Worm (Caenorhabditis elegans): ENCODE results near the gene F59A7.5.

F59A7.5 gene

DNA sequence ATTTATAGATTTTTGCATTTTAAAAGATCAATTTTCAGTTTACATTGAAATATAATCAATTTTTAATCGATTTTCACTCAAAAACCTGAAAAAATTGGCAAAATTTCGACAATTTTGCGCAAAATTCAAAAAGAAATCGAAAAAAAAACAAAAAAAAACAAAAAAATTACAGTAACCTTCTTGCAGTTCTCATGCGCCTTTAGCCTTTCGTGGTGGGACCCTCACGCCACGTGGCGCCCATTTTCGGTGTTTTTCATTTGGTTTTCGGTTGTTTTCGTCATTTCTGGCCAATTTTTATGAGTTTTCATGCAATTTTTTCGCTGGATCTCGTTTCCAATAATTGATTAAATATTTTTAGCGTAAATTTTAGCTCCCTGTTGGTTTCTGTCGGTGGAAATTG lies 44.9 kb downstream of the F59A7.5 start:
- no peak for TF ChIP-seq hmg-4 (GFP tag; optimal IDR thresholded peaks at IDR 0.05)
- no peak for TF ChIP-seq ets-7 (tag; optimal IDR thresholded peaks at IDR 0.05)
- TF ChIP-seq hnd-1 (tag; optimal IDR thresholded peaks at IDR 0.05), result no peak
- TF ChIP-seq F13C5.2 (tag; optimal IDR thresholded peaks at IDR 0.05), result no peak
- TF ChIP-seq ceh-13 (GFP tag; optimal IDR thresholded peaks at IDR 0.05), result no peak
- TF ChIP-seq tbx-11 (GFP tag; IDR thresholded peaks at IDR 0.05), result no peak
- TF ChIP-seq tra-4 (tag; optimal IDR thresholded peaks at IDR 0.05), result no peak
- no peak for TF ChIP-seq aly-1 (tag; optimal IDR thresholded peaks at IDR 0.05)
- TF ChIP-seq pes-1 (GFP tag; IDR thresholded peaks at IDR 0.05), result no peak
- TF ChIP-seq ceh-36 (tag; optimal IDR thresholded peaks at IDR 0.05), result no peak
- no peak for TF ChIP-seq ama-1 (optimal IDR thresholded peaks at IDR 0.05)
- no peak for TF ChIP-seq hmbx-1 (tag; optimal IDR thresholded peaks at IDR 0.05)

DNA sequence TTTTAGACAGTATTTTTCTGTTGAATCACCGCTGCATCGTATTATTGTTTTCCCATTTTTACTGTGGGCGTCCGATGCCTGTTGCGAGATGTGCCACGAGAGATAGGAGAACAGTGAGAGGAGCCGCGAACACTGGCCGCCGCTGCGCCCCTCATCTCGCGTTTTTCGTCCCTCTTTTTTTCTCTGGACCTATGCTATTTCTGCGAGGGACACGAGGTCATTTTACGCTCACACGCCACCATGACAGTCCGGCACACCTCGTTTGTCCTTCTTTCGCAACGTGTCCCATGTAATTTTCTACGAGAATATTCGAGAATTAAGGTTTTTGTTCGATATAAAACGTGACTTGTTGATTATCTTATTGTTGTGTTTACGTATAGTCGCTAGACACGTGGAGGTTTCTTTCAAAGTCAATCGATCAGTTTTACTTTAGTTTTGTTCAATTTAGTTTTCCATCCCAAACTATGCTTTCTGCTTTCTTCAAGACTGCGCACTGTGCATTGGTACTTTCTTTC lies 45.6 kb downstream of the F59A7.5 start, which contains the start of gene lbp-9:
Gene lbp-9 (plus strand): TSS at position 465 of the 515 bp plus-strand sequence.
- TF ChIP-seq ets-7 (tag; optimal IDR thresholded peaks at IDR 0.05), result no peak
- no peak for TF ChIP-seq tra-4 (tag; optimal IDR thresholded peaks at IDR 0.05)
- no peak for TF ChIP-seq F13C5.2 (tag; optimal IDR thresholded peaks at IDR 0.05)
- TF ChIP-seq ceh-36 (tag; optimal IDR thresholded peaks at IDR 0.05), result no peak
- no peak for TF ChIP-seq ceh-13 (GFP tag; optimal IDR thresholded peaks at IDR 0.05)
- no peak for TF ChIP-seq pes-1 (GFP tag; IDR thresholded peaks at IDR 0.05)
- TF ChIP-seq tbx-37 (GFP tag; conservative IDR thresholded peaks at IDR 0.05), result no peak

DNA sequence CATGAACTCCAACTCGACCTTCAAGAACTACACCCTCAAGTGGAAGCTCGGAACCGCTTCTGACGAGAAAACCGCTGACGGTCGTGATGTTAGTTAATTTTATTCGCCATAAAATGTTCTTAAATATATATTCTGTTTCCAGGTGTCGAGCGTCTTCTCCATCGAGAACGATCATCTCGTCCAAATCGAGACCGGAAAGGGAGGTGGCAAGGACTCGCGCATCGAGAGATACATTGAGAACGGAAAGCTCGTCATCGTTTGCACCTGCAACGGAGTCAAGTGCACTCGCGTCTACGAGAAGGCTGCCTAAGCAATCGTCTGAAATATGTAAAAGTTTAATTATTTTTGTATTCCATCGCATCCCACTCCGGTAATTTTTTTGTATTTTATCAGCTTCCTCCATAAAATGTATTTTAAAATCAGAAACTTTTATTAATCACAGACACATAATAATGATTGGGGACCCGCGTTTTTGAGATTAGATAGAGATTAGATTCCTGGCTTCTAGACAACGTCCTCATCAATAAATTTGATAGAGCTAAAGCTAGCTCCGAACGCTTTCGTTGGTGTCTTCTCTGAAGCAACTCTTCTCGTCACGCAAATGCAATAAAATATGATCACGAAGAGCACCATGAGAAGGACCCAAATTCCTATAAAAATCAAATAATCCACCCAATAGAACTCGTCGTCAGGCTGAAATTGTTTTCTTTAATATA lies 46.4 kb downstream of the F59A7.5 start:
- TF ChIP-seq tbx-11 (GFP tag; IDR thresholded peaks at IDR 0.05) (no peak), aly-1 (tag; optimal IDR thresholded peaks at IDR 0.05) (no peak), sea-1 (GFP tag; conservative IDR thresholded peaks at IDR 0.05) (no peak), ceh-36 (tag; optimal IDR thresholded peaks at IDR 0.05) (no peak), ama-1 (optimal IDR thresholded peaks at IDR 0.05) (no peak), pes-1 (GFP tag; IDR thresholded peaks at IDR 0.05) (no peak), hmg-4 (GFP tag; optimal IDR thresholded peaks at IDR 0.05) (no peak), hnd-1 (tag; optimal IDR thresholded peaks at IDR 0.05) (no peak), F13C5.2 (tag; optimal IDR thresholded peaks at IDR 0.05) (no peak)

- TF ChIP-seq pes-1 (GFP tag; IDR thresholded peaks at IDR 0.05) (no peak), ceh-36 (tag; optimal IDR thresholded peaks at IDR 0.05) (no peak), scrt-1 (GFP tag; IDR thresholded peaks at IDR 0.05) (no peak), tra-4 (tag; optimal IDR thresholded peaks at IDR 0.05) (no peak), flt-1 (GFP tag; IDR thresholded peaks at IDR 0.05) (no peak), ets-7 (tag; optimal IDR thresholded peaks at IDR 0.05) (no peak), F13C5.2 (tag; optimal IDR thresholded peaks at IDR 0.05) (no peak), ama-1 (optimal IDR thresholded peaks at IDR 0.05) (no peak), tbx-37 (GFP tag; conservative IDR thresholded peaks at IDR 0.05) (no peak), hnd-1 (tag; optimal IDR thresholded peaks at IDR 0.05) (no peak), ceh-13 (GFP tag; optimal IDR thresholded peaks at IDR 0.05) (no peak), hmg-4 (GFP tag; optimal IDR thresholded peaks at IDR 0.05) (no peak), aly-1 (tag; optimal IDR thresholded peaks at IDR 0.05) (no peak)
Measured at ce11 chrV:2072807-2073206, 50.3 kb downstream of the F59A7.5 start, which contains the start of gene Y40B10A.9. Gene Y40B10A.9 (minus strand): TSS chrV:2072907.

All from whole organism, early embryonic.